Worm (Caenorhabditis elegans): ENCODE results near the gene F44A2.3.

DNA sequence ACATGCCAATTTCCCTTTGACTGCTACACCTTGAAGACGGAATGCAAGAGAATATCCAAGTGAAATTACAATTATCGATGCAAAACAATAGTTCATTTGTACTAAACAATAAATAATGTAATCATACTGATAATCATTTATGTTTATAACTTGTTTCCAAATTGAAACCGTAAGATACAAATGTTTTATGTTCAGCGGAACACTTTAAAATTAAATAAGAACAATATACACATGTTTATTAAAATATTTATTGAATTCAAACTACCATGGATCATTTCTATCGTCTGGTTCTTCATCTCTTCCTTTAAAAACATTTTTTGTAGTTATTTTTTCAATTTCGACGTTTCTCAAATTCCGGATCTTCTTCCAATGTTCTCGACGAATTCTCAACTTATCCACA is 50.2 kb downstream of the F44A2.3 start, which contains the start of gene ttr-40:
- TF ChIP-seq dpl-1 (GFP tag; optimal IDR thresholded peaks at IDR 0.05) (no peak), sdz-12 (GFP tag; optimal IDR thresholded peaks at IDR 0.05) (no peak), Y75B8A.6 (GFP tag; IDR thresholded peaks at IDR 0.05) (no peak), skn-1 (tag; optimal IDR thresholded peaks at IDR 0.05) (no peak), nhr-11 (tag; optimal IDR thresholded peaks at IDR 0.05) (no peak), lin-1 (GFP tag; IDR thresholded peaks at IDR 0.05) (no peak), fkh-10 (GFP tag; optimal IDR thresholded peaks at IDR 0.05) (no peak), rbr-2 (tag; optimal IDR thresholded peaks at IDR 0.05) (no peak), spr-3 (GFP tag; optimal IDR thresholded peaks at IDR 0.05) (no peak)
